Fruit fly (Drosophila melanogaster) whole organism, embryonic: ENCODE data around the gene bys.
A peak's percentile ranks its signal among the peaks of the same experiment; 100 is the strongest.

ENCODE experiments used
- Abd-B ChIP-seq: fragments of 200-800 bp; sonication (Bioruptor generic); optimal IDR thresholded peaks from 2 replicates; lab custom pipeline; 2018; ENCODE audit warnings: missing biosample characterization, mild to moderate bottlenecking, missing genetic modification characterization, moderate library complexity
- Awh ChIP-seq: fragments of 200-800 bp; sonication (Bioruptor generic); IDR thresholded peaks from 2 replicates; pipeline ENCODE4, ENCODE4 v1.3.6; 2022; ENCODE audit warnings: missing biosample characterization, missing genetic modification characterization
- Bgb ChIP-seq: fragments of 200-800 bp; sonication (Bioruptor generic); IDR thresholded peaks from 2 replicates; pipeline ENCODE4 v1.3.6; 2022; ENCODE audit warnings: missing biosample characterization, missing genetic modification characterization; ENCODE audit not compliant: partially characterized antibody
- C15 ChIP-seq: fragments of 200-800 bp; sonication (Bioruptor generic); IDR thresholded peaks from 3 replicates; pipeline ENCODE4 v1.3.6; 2022; ENCODE audit warnings: missing biosample characterization, missing genetic modification characterization
- CG10979 ChIP-seq: fragments of 200-800 bp; sonication (Bioruptor generic); optimal IDR thresholded peaks from 2 replicates; lab custom pipeline; 2018; ENCODE audit warnings: missing biosample characterization, mild to moderate bottlenecking, missing genetic modification characterization, moderate library complexity
- CG12299 ChIP-seq: fragments of 200-800 bp; sonication (Bioruptor generic); optimal IDR thresholded peaks from 2 replicates; lab custom pipeline; 2018; ENCODE audit warnings: missing biosample characterization, mild to moderate bottlenecking, missing genetic modification characterization
- CG14710 ChIP-seq: fragments of 200-800 bp; sonication (Bioruptor generic); optimal IDR thresholded peaks from 3 replicates; lab custom pipeline; 2019; ENCODE audit warnings: missing biosample characterization, mild to moderate bottlenecking, missing genetic modification characterization, moderate library complexity
- CG15696 ChIP-seq: fragments of 200-800 bp; sonication (Bioruptor generic); optimal IDR thresholded peaks from 2 replicates; lab custom pipeline; 2019; ENCODE audit warnings: missing biosample characterization, mild to moderate bottlenecking, missing genetic modification characterization, moderate library complexity
- CG18011 ChIP-seq: fragments of 200-800 bp; sonication (Bioruptor generic); optimal IDR thresholded peaks from 2 replicates; lab custom pipeline; 2017; ENCODE audit warnings: missing biosample characterization, missing genetic modification characterization, mild to moderate bottlenecking, moderate library complexity, missing genotype
- CG1832 ChIP-seq: fragments of 200-800 bp; sonication (Bioruptor generic); optimal IDR thresholded peaks from 2 replicates; lab custom pipeline; 2017; ENCODE audit warnings: missing biosample characterization, mild to moderate bottlenecking, missing genetic modification characterization, inconsistent platforms
- CG2712 ChIP-seq: fragments of 200-800 bp; optimal IDR thresholded peaks from 3 replicates; lab custom pipeline; 2019; ENCODE audit warnings: missing biosample characterization, mild to moderate bottlenecking, missing genetic modification characterization, moderate library complexity
- CG31365 ChIP-seq: fragments of 200-800 bp; sonication (Bioruptor generic); optimal IDR thresholded peaks from 2 replicates; lab custom pipeline; 2018; ENCODE audit warnings: missing biosample characterization, mild to moderate bottlenecking, missing genetic modification characterization
- CG7357 ChIP-seq: fragments of 200-800 bp; sonication (Bioruptor generic); IDR thresholded peaks from 3 replicates; pipeline ENCODE4 v1.3.6; 2022; ENCODE audit warnings: missing biosample characterization, missing genetic modification characterization
- CG7372 ChIP-seq: fragments of 200-800 bp; sonication (Bioruptor generic); IDR thresholded peaks from 2 replicates; pipeline ENCODE4 v1.3.6; 2022; ENCODE audit warnings: missing biosample characterization, missing genetic modification characterization
- D19A ChIP-seq: fragments of 200-800 bp; optimal IDR thresholded peaks from 3 replicates; lab custom pipeline; 2019; ENCODE audit warnings: missing biosample characterization, mild to moderate bottlenecking, missing genetic modification characterization, moderate library complexity
- Dip3 ChIP-seq: fragments of 200-800 bp; sonication (Bioruptor generic); optimal IDR thresholded peaks from 3 replicates; lab custom pipeline; 2016; ENCODE audit warnings: missing biosample characterization, missing genetic modification characterization
- Eip74EF ChIP-seq, 2 experiments: fragments of 200-800 bp in 1 of 2; fragments of >200 bp in 1 of 2; sonication (Bioruptor generic) in 1 of 2; optimal IDR thresholded peaks; 2 replicates each; lab custom pipeline; 2017 to 2019; ENCODE audit warnings: missing biosample characterization in 2 of 2, missing genetic modification characterization in 2 of 2, mild to moderate bottlenecking in 1 of 2, moderate library complexity in 1 of 2
- Fer2 ChIP-seq: fragments of 200-800 bp; sonication (Bioruptor generic); optimal IDR thresholded peaks from 2 replicates; lab custom pipeline; 2018; ENCODE audit warnings: missing biosample characterization, mild to moderate bottlenecking, missing genetic modification characterization, moderate library complexity
- HLH54F ChIP-seq: fragments of 200-800 bp; sonication (Bioruptor generic); optimal IDR thresholded peaks from 3 replicates; lab custom pipeline; 2016; ENCODE audit warnings: missing biosample characterization, missing genetic modification characterization
- NK7.1 ChIP-seq: fragments of 200-800 bp; sonication (Bioruptor generic); optimal IDR thresholded peaks from 3 replicates; lab custom pipeline; 2016; ENCODE audit warnings: missing biosample characterization, missing genetic modification characterization
- Nf-YA ChIP-seq: fragments of 200-800 bp; sonication (Bioruptor generic); IDR thresholded peaks from 2 replicates; pipeline ENCODE4 v1.3.6; 2022; ENCODE audit warnings: missing biosample characterization, missing genetic modification characterization
- Nf-YB ChIP-seq: fragments of 200-800 bp; sonication (Bioruptor generic); optimal IDR thresholded peaks from 3 replicates; lab custom pipeline; 2019; ENCODE audit warnings: missing biosample characterization, mild to moderate bottlenecking, missing genetic modification characterization, moderate library complexity
- Pdp1 ChIP-seq, 2 experiments: fragments of 200-800 bp; sonication (Bioruptor generic); optimal IDR thresholded peaks; 3 replicates each; lab custom pipeline; 2016; ENCODE audit warnings: missing biosample characterization in 2 of 2, missing genetic modification characterization in 2 of 2, mild to moderate bottlenecking in 1 of 2, moderate library complexity in 1 of 2
- Sox102F ChIP-seq: fragments of 200-800 bp; sonication (Bioruptor generic); optimal IDR thresholded peaks from 2 replicates; lab custom pipeline; 2018; ENCODE audit warnings: missing biosample characterization, mild to moderate bottlenecking, missing genetic modification characterization, moderate library complexity
- bcd ChIP-seq: fragments of 200-800 bp; sonication (Bioruptor generic); optimal IDR thresholded peaks from 2 replicates; lab custom pipeline; 2017; ENCODE audit warnings: missing biosample characterization, mild to moderate bottlenecking, missing genetic modification characterization
- bigmax ChIP-seq: fragments of 200-800 bp; sonication (Bioruptor generic); optimal IDR thresholded peaks from 2 replicates; lab custom pipeline; 2018; ENCODE audit warnings: missing biosample characterization, mild to moderate bottlenecking, missing genetic modification characterization
- btn ChIP-seq: fragments of 200-800 bp; sonication (Bioruptor generic); optimal IDR thresholded peaks from 2 replicates; lab custom pipeline; 2016; ENCODE audit warnings: missing biosample characterization, missing genetic modification characterization
- cas ChIP-seq: fragments of 200-800 bp; sonication (Bioruptor generic); IDR thresholded peaks from 2 replicates; pipeline ENCODE4 v1.3.6; 2022; ENCODE audit warnings: missing biosample characterization, missing genetic modification characterization
- chif ChIP-seq, 2 experiments: fragments of 200-800 bp; sonication (Bioruptor generic); optimal IDR thresholded peaks; 3 replicates each; lab custom pipeline; 2016; ENCODE audit warnings: missing biosample characterization in 2 of 2, missing genetic modification characterization in 2 of 2
- corto ChIP-seq: fragments of 200-800 bp; sonication (Bioruptor generic); optimal IDR thresholded peaks from 2 replicates; lab custom pipeline; 2016; ENCODE audit warnings: missing biosample characterization, mild to moderate bottlenecking, missing genetic modification characterization, moderate library complexity
- crol ChIP-seq: fragments of 200-800 bp; sonication (Bioruptor generic); IDR thresholded peaks from 2 replicates; pipeline ENCODE4 v1.3.6; 2022; ENCODE audit warnings: missing biosample characterization, missing genetic modification characterization
- crp ChIP-seq, 2 experiments: fragments of 200-800 bp; sonication (Bioruptor generic); optimal IDR thresholded peaks; 2 replicates in 1 of 2; 3 replicates in 1 of 2; lab custom pipeline; 2017; ENCODE audit warnings: missing biosample characterization in 2 of 2, missing genetic modification characterization in 2 of 2, mild to moderate bottlenecking in 1 of 2, moderate library complexity in 1 of 2
- esg ChIP-seq: fragments of 200-800 bp; sonication (Bioruptor generic); conservative IDR thresholded peaks from 2 replicates; pipeline ENCODE4 v1.3.6; 2022; ENCODE audit warnings: missing biosample characterization, missing genetic modification characterization
- gro ChIP-seq: fragments of 200-800 bp; sonication (Bioruptor generic); optimal IDR thresholded peaks from 2 replicates; lab custom pipeline; 2016; ENCODE audit warnings: missing biosample characterization, missing genetic modification characterization
- ind ChIP-seq: fragments of 200-800 bp; sonication (Bioruptor generic); optimal IDR thresholded peaks from 3 replicates; lab custom pipeline; 2016; ENCODE audit warnings: missing biosample characterization, missing genetic modification characterization
- kah ChIP-seq: fragments of 200-800 bp; sonication (Bioruptor generic); optimal IDR thresholded peaks from 2 replicates; lab custom pipeline; 2018; ENCODE audit warnings: missing biosample characterization, mild to moderate bottlenecking, missing genetic modification characterization
- nau ChIP-seq: fragments of 200-800 bp; sonication (Bioruptor generic); optimal IDR thresholded peaks from 3 replicates; lab custom pipeline; 2017; ENCODE audit warnings: missing biosample characterization, mild to moderate bottlenecking, missing genetic modification characterization, missing genetic modification reagents
- nmo ChIP-seq: fragments of 200-800 bp; sonication (Bioruptor generic); optimal IDR thresholded peaks from 2 replicates; lab custom pipeline; 2018; ENCODE audit warnings: missing biosample characterization, mild to moderate bottlenecking, missing genetic modification characterization, moderate library complexity
- phol ChIP-seq: fragments of 200-800 bp; sonication (Bioruptor generic); optimal IDR thresholded peaks from 3 replicates; lab custom pipeline; 2018; ENCODE audit warnings: missing biosample characterization, mild to moderate bottlenecking, missing genetic modification characterization, moderate library complexity
- pita ChIP-seq: fragments of 200-800 bp; sonication (Bioruptor generic); optimal IDR thresholded peaks from 2 replicates; lab custom pipeline; 2017; ENCODE audit warnings: missing biosample characterization, mild to moderate bottlenecking, missing genetic modification characterization
- pros ChIP-seq: fragments of 200-800 bp; sonication (Bioruptor generic); optimal IDR thresholded peaks from 3 replicates; lab custom pipeline; 2019; ENCODE audit warnings: missing biosample characterization, mild to moderate bottlenecking, missing genetic modification characterization, moderate library complexity
- scrt ChIP-seq: fragments of 200-800 bp; sonication (Bioruptor generic); optimal IDR thresholded peaks from 2 replicates; lab custom pipeline; 2018; ENCODE audit warnings: missing biosample characterization, mild to moderate bottlenecking, missing genetic modification characterization, moderate library complexity
- sd ChIP-seq: fragments of 200-800 bp; sonication (Bioruptor generic); optimal IDR thresholded peaks from 3 replicates; lab custom pipeline; 2018; ENCODE audit warnings: missing biosample characterization, mild to moderate bottlenecking, missing genetic modification characterization, moderate library complexity
- sug ChIP-seq: fragments of 200-800 bp; optimal IDR thresholded peaks from 2 replicates; lab custom pipeline; 2019; ENCODE audit warnings: missing biosample characterization, mild to moderate bottlenecking, missing genetic modification characterization, moderate library complexity
- tgo ChIP-seq: fragments of 200-800 bp; sonication (Bioruptor generic); IDR thresholded peaks from 3 replicates; pipeline ENCODE4 v1.3.6; 2022; ENCODE audit warnings: missing biosample characterization, missing genetic modification characterization
- tll ChIP-seq, 2 experiments: fragments of 200-800 bp in 1 of 2; fragments of >200 bp in 1 of 2; sonication (Bioruptor generic) in 1 of 2; optimal IDR thresholded peaks; 2 replicates each; lab custom pipeline; 2017 to 2019; ENCODE audit warnings: missing biosample characterization in 2 of 2, missing genetic modification characterization in 2 of 2, mild to moderate bottlenecking in 1 of 2, moderate library complexity in 1 of 2
- wek ChIP-seq: fragments of 200-800 bp; sonication (Bioruptor generic); optimal IDR thresholded peaks from 3 replicates; lab custom pipeline; 2018; ENCODE audit warnings: missing biosample characterization, mild to moderate bottlenecking, missing genetic modification characterization, moderate library complexity

bys gene

dm6 chrX:7908239-7909068 is 6.8 kb downstream of the bys start, which contains the start of the genes dpr14 and spidey (continued):
- TF ChIP-seq Eip74EF (GFP tag; optimal IDR thresholded peaks at IDR 0.05; lab: Kevin White, UChicago) (peak in 1 of 2 experiments; percentile 84), chif (GFP tag; optimal IDR thresholded peaks at IDR 0.05; lab: Kevin White, UChicago) (peak; percentile 80 to 87), esg (GFP tag; lab: Robert Waterston, UW) (peak; percentile 89), CG10979 (tag; lab: Kevin White, UChicago) (peak; percentile 87), sd (peak; percentile 80), wek (GFP tag; lab: Kevin White, UChicago) (peak; percentile 71), crp (GFP tag; optimal IDR thresholded peaks at IDR 0.05; lab: Kevin White, UChicago) (peak in 1 of 2 experiments; percentile 36), D19A (peak; percentile 89), bcd (GFP tag; lab: Kevin White, UChicago) (peak; percentile 91), Dip3 (GFP tag; lab: Kevin White, UChicago) (peak; percentile 88), cas (GFP tag; lab: Robert Waterston, UW) (peak; percentile 67; the same call in 1 of the 2 replicates), tll (GFP tag; optimal IDR thresholded peaks at IDR 0.05; lab: Kevin White, UChicago) (no peak), pros (GFP tag; lab: Kevin White, UChicago) (peak; percentile 78), Nf-YA (GFP tag; lab: Robert Waterston, UW) (peak; percentile 69; the same call in 1 of the 2 replicates), nau (GFP tag; lab: Kevin White, UChicago) (peak; percentile 87), Awh (GFP tag; lab: Robert Waterston, UW) (peak; percentile 79), kah (GFP tag; lab: Kevin White, UChicago) (peak; percentile 69), scrt (GFP tag; lab: Kevin White, UChicago) (peak; percentile 90), btn (peak; percentile 77), Sox102F (GFP tag; lab: Kevin White, UChicago) (peak; percentile 91), CG2712 (tag; lab: Kevin White, UChicago) (peak; percentile 92), Bgb (peak; percentile 28; the same call in 1 of the 2 replicates), Pdp1 (GFP tag; optimal IDR thresholded peaks at IDR 0.05; lab: Kevin White, UChicago) (peak; percentile 88 to 98), NK7.1 (GFP tag; lab: Kevin White, UChicago) (peak; percentile 38), Nf-YB (GFP tag; lab: Kevin White, UChicago) (peak; percentile 74), gro (peak; percentile 92), CG7357 (GFP tag; lab: Robert Waterston, UW) (peak; percentile 79), nmo (GFP tag; lab: Kevin White, UChicago) (peak; percentile 93), CG12299 (tag; lab: Kevin White, UChicago) (peak; percentile 88), Fer2 (peak; percentile 86), CG1832 (no peak), Abd-B (peak; percentile 78), tgo (GFP tag; lab: Robert Waterston, UW) (peak; percentile 93), pita (GFP tag; lab: Kevin White, UChicago) (no peak), CG31365 (tag; lab: Kevin White, UChicago) (peak; percentile 80), sug (peak; percentile 95), CG7372 (peak; percentile 89), CG15696 (tag; lab: Kevin White, UChicago) (peak; percentile 68), corto (GFP tag; lab: Kevin White, UChicago) (no peak), C15 (GFP tag; lab: Robert Waterston, UW) (peak; percentile 71; the same call in 1 of the 3 replicates), CG14710 (tag; lab: Kevin White, UChicago) (peak; percentile 83), crol (GFP tag; lab: Robert Waterston, UW) (peak; percentile 89), bigmax (GFP tag; lab: Kevin White, UChicago) (peak; percentile 36), CG18011 (GFP tag; lab: Kevin White, UChicago) (peak; percentile 71), phol (peak; percentile 86), HLH54F (GFP tag; lab: Kevin White, UChicago) (peak; percentile 92), ind (GFP tag; lab: Kevin White, UChicago) (peak; percentile 90)
